Worm (Caenorhabditis elegans) whole organism, young adult: Measurements from ENCODE around the gene C45B11.5.

ENCODE experiments used
- C06A6.2 ChIP-seq: fragments of 200-800 bp; sonication (Bioruptor generic); conservative IDR thresholded peaks from 2 replicates; pipeline ENCODE4 v1.3.6; 2022; ENCODE audit warnings: missing genetic modification characterization, missing compliant biosample characterization
- F23B12.7 ChIP-seq: sonication (generic microtip); optimal IDR thresholded peaks from 2 replicates; lab custom pipeline; 2017; ENCODE audit warnings: missing genetic modification characterization, mild to moderate bottlenecking, missing compliant biosample characterization, antibody characterized with exemption, moderate library complexity; ENCODE audit not compliant: insufficient read depth
- F55B11.4 ChIP-seq: sonication (generic microtip); optimal IDR thresholded peaks from 2 replicates; lab custom pipeline; 2016; ENCODE audit warnings: missing compliant biosample characterization, missing genetic modification characterization, borderline replicate concordance; ENCODE audit not compliant: insufficient read depth
- Y95B8A.8 ChIP-seq: fragments of 200-800 bp; sonication (Bioruptor generic); IDR thresholded peaks from 2 replicates; pipeline ENCODE4 v1.3.6; 2022; ENCODE audit warnings: missing genetic modification reagents, missing genetic modification characterization, missing compliant biosample characterization
- akir-1 ChIP-seq: fragments of 200-800 bp; sonication (Bioruptor generic); optimal IDR thresholded peaks from 2 replicates; lab custom pipeline; 2018; ENCODE audit warnings: mild to moderate bottlenecking, missing genetic modification characterization, moderate library complexity, missing compliant biosample characterization
- ama-1 ChIP-seq, 3 experiments: fragments of 150-350 bp in 1 of 3; sonication (generic microtip) in 2 of 3; optimal IDR thresholded peaks; 2 replicates each; lab custom pipeline; 2014 to 2018; ENCODE audit warnings: missing biosample characterization in 2 of 3, missing genetic modification characterization in 2 of 3, missing genetic modification reagents in 2 of 3
- aptf-3 ChIP-seq: fragments of 200-800 bp; sonication (Bioruptor generic); IDR thresholded peaks from 2 replicates; pipeline ENCODE4 v1.3.6; 2022; ENCODE audit warnings: missing genetic modification characterization, missing compliant biosample characterization
- cebp-1 ChIP-seq, 2 experiments: fragments of 200-800 bp in 1 of 2; sonication (Bioruptor generic) in 1 of 2; sonication (generic microtip) in 1 of 2; IDR thresholded peaks in 1 of 2; optimal IDR thresholded peaks in 1 of 2; 2 replicates each; pipeline versions ENCODE4 v1.3.6 to Lab custom; 2017 to 2022; ENCODE audit warnings: missing compliant biosample characterization in 2 of 2, missing genetic modification characterization in 2 of 2, mild to moderate bottlenecking in 1 of 2, missing genetic modification reagents in 1 of 2, moderate library complexity in 1 of 2
- dpff-1 ChIP-seq: sonication (generic microtip); optimal IDR thresholded peaks from 2 replicates; lab custom pipeline; 2017; ENCODE audit warnings: mild to moderate bottlenecking, missing genetic modification characterization, missing compliant biosample characterization
- tbx-9 ChIP-seq: sonication (generic microtip); optimal IDR thresholded peaks from 2 replicates; lab custom pipeline; 2016; ENCODE audit warnings: borderline replicate concordance, missing genetic modification characterization, inconsistent platforms, missing compliant biosample characterization
- unc-62 ChIP-seq: fragments of 150-350 bp; optimal IDR thresholded peaks from 2 replicates; lab custom pipeline; 2014; ENCODE audit warnings: missing biosample characterization, missing genetic modification reagents, missing genetic modification characterization
- ztf-18 ChIP-seq: sonication (generic microtip); optimal IDR thresholded peaks from 2 replicates; lab custom pipeline; 2016; ENCODE audit warnings: missing genotype, mild to moderate bottlenecking, missing genetic modification characterization, missing compliant biosample characterization

DNA sequence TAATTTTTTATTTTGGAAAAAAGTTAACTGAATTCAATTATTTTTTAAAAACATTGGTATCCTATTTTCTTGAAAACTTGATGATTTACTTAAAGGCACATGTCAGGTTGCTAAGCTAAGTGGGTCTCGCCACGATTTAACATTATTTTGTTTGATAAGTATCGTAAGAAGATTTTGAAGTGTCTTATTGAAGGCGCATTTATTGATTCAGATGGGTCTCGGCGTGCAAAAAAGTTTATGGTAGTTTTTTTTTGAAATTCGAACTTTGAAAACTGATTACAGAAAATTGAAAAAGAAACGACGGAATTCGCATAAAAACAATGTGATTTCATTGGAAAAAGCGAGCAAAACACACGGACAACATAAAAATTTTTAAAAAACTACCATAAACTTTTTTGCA, 41.4 kb downstream of the C45B11.5 start:
- TF ChIP-seq F23B12.7 (tag; lab: Kevin White, UChicago) = no peak
- no peak for TF ChIP-seq C06A6.2 (GFP tag; lab: Robert Waterston, UW)
- no peak for TF ChIP-seq unc-62 (GFP tag; lab: Kevin White, UChicago)
- TF ChIP-seq Y95B8A.8 = no peak
- TF ChIP-seq F55B11.4 = no peak
- no peak for TF ChIP-seq ama-1 (optimal IDR thresholded peaks at IDR 0.05; lab: Kevin White, UChicago)
- TF ChIP-seq ama-1 (GFP tag; optimal IDR thresholded peaks at IDR 0.05; lab: Kevin White, UChicago) = no peak
- TF ChIP-seq tbx-9 (tag; lab: Kevin White, UChicago) = no peak
- no peak for TF ChIP-seq cebp-1 (GFP tag; IDR thresholded peaks at IDR 0.05; lab: Robert Waterston, UW)
- TF ChIP-seq cebp-1 (tag; optimal IDR thresholded peaks at IDR 0.05; lab: Kevin White, UChicago) = no peak
- no peak for TF ChIP-seq dpff-1 (tag; lab: Kevin White, UChicago)
- TF ChIP-seq aptf-3 (GFP tag; lab: Robert Waterston, UW) = no peak
- no peak for TF ChIP-seq akir-1 (GFP tag; lab: Kevin White, UChicago)
- TF ChIP-seq ztf-18 (tag; lab: Kevin White, UChicago) = no peak
